Fruit fly (Drosophila melanogaster): Measurements from ENCODE around the gene Hmgcr.

The Hmgcr gene

dm6 chr3R:23713901-23714300 is 19.2 kb upstream of the Hmgcr start (continued):
- TF ChIP-seq CG4328 (GFP tag; optimal IDR thresholded peaks at IDR 0.05) (no peak), CG14710 (tag; optimal IDR thresholded peaks at IDR 0.05) (peak; percentile 68), ab (GFP tag; optimal IDR thresholded peaks at IDR 0.05) (peak; percentile 13), CG7271 (tag; optimal IDR thresholded peaks at IDR 0.05) (peak; percentile 34), CG13296 (GFP tag; optimal IDR thresholded peaks at IDR 0.05) (peak; percentile 11), Spps (tag; optimal IDR thresholded peaks at IDR 0.05) (peak; percentile 33), D19A (tag; optimal IDR thresholded peaks at IDR 0.05) (peak; percentile 59), tio (GFP tag; optimal IDR thresholded peaks at IDR 0.05) (peak; percentile 52), cad (GFP tag; optimal IDR thresholded peaks at IDR 0.05) (no peak), cato (GFP tag; optimal IDR thresholded peaks at IDR 0.05; ENCODE audit: borderline replicate concordance) (peak; percentile 26), ATbp (GFP tag; optimal IDR thresholded peaks at IDR 0.05) (peak; percentile 59), CG30431 (GFP tag; optimal IDR thresholded peaks at IDR 0.05) (peak; percentile 48), onecut (GFP tag; IDR thresholded peaks at IDR 0.05) (0 out of 2 replicates have a peak, but pooled peaks have one; percentile 38), CG8388 (GFP tag; optimal IDR thresholded peaks at IDR 0.05) (peak; percentile 78), gsb (GFP tag; IDR thresholded peaks at IDR 0.05) (no peak), emc (GFP tag; optimal IDR thresholded peaks at IDR 0.05) (no peak), CG7556 (GFP tag; optimal IDR thresholded peaks at IDR 0.05) (peak; percentile 45), E2f1 (GFP tag; IDR thresholded peaks at IDR 0.05) (peak; percentile 50), Xbp1 (GFP tag; optimal IDR thresholded peaks at IDR 0.05) (peak; percentile 78), kay (GFP tag; optimal IDR thresholded peaks at IDR 0.05) (peak; percentile 28), CG32772 (GFP tag; IDR thresholded peaks at IDR 0.05) (peak; percentile 68), sima (GFP tag; optimal IDR thresholded peaks at IDR 0.05) (no peak), Dad (GFP tag; optimal IDR thresholded peaks at IDR 0.05) (peak; percentile 51), CG17186 (GFP tag; optimal IDR thresholded peaks at IDR 0.05) (no peak), grau (tag; optimal IDR thresholded peaks at IDR 0.05) (peak; percentile 68), scrt (GFP tag; optimal IDR thresholded peaks at IDR 0.05) (peak; percentile 14), CG1647 (GFP tag; optimal IDR thresholded peaks at IDR 0.05) (peak; percentile 12), zfh2 (GFP tag; optimal IDR thresholded peaks at IDR 0.05) (no peak), croc (GFP tag; conservative IDR thresholded peaks at IDR 0.05) (no peak; the same call in 2 of the 3 replicates), CG8281 (tag; optimal IDR thresholded peaks at IDR 0.05) (no peak), fd3F (GFP tag; optimal IDR thresholded peaks at IDR 0.05) (peak; percentile 40), CG10267 (tag; optimal IDR thresholded peaks at IDR 0.05) (peak; percentile 55), CG3281 (GFP tag; optimal IDR thresholded peaks at IDR 0.05) (no peak), wek (GFP tag; optimal IDR thresholded peaks at IDR 0.05) (no peak), pho (GFP tag; optimal IDR thresholded peaks at IDR 0.05) (no peak), Hey (tag; optimal IDR thresholded peaks at IDR 0.05) (no peak), CG2116 (GFP tag; optimal IDR thresholded peaks at IDR 0.05) (no peak), wor (GFP tag; IDR thresholded peaks at IDR 0.05) (peak; percentile 46; the same call in 1 of the 2 replicates), CG2678 (tag; optimal IDR thresholded peaks at IDR 0.05) (peak; percentile 50), ac (GFP tag; optimal IDR thresholded peaks at IDR 0.05) (peak; percentile 58), CG11695 (GFP tag; IDR thresholded peaks at IDR 0.05) (peak; percentile 39; the same call in 1 of the 3 replicates), Hsf (GFP tag; optimal IDR thresholded peaks at IDR 0.05) (peak; percentile 57), hkb (optimal IDR thresholded peaks at IDR 0.05) (no peak), hkb (GFP tag; IDR thresholded peaks at IDR 0.05) (peak; percentile 63), CG3838 (GFP tag; optimal IDR thresholded peaks at IDR 0.05) (peak; percentile 26), CG10565 (GFP tag; optimal IDR thresholded peaks at IDR 0.05) (no peak), Hand (GFP tag; optimal IDR thresholded peaks at IDR 0.05) (no peak), dmrt99B (tag; optimal IDR thresholded peaks at IDR 0.05) (peak; percentile 81), CG7357 (GFP tag; IDR thresholded peaks at IDR 0.05) (no peak), Ets65A (GFP tag) (peak; percentile 94), Dip2 (GFP tag; IDR thresholded peaks at IDR 0.05) (no peak), CG18476 (GFP tag; optimal IDR thresholded peaks at IDR 0.05) (peak; percentile 34)
